Worm (Caenorhabditis elegans): ENCODE measurements around the gene rif-1.1.

The rif-1.1 gene

ce11 chrIV:17435228-17435627 lies 25.8 kb downstream of the rif-1.1 start:
- no peak for TF ChIP-seq nhr-25 (tag; optimal IDR thresholded peaks at IDR 0.05)
- no peak for TF ChIP-seq lsy-12 (tag; optimal IDR thresholded peaks at IDR 0.05)
- TF ChIP-seq hmg-11 (tag; optimal IDR thresholded peaks at IDR 0.05) = no peak
- no peak for TF ChIP-seq ZK546.5 (tag; optimal IDR thresholded peaks at IDR 0.05)
- TF ChIP-seq fkh-2 (tag; optimal IDR thresholded peaks at IDR 0.05) = no peak
- TF ChIP-seq lin-39 (tag; optimal IDR thresholded peaks at IDR 0.05) = no peak
- TF ChIP-seq nfya-1 (tag; optimal IDR thresholded peaks at IDR 0.05; ENCODE audit: insufficient read depth) = no peak
- no peak for TF ChIP-seq nhr-67 (tag; optimal IDR thresholded peaks at IDR 0.05)
- no peak for TF ChIP-seq tbx-2 (tag; optimal IDR thresholded peaks at IDR 0.05)

ce11 chrIV:17432223-17432826 lies 28.7 kb downstream of the rif-1.1 start:
- TF ChIP-seq nhr-76 (tag; optimal IDR thresholded peaks at IDR 0.05) (no peak), egl-5 (tag; optimal IDR thresholded peaks at IDR 0.05) (no peak), nhr-25 (tag; optimal IDR thresholded peaks at IDR 0.05) (no peak), nhr-237 (tag; optimal IDR thresholded peaks at IDR 0.05) (no peak), zag-1 (tag; optimal IDR thresholded peaks at IDR 0.05) (no peak), tbx-2 (tag; optimal IDR thresholded peaks at IDR 0.05) (no peak), fos-1 (tag; optimal IDR thresholded peaks at IDR 0.05) (no peak), unc-62 (GFP tag; optimal IDR thresholded peaks at IDR 0.05) (no peak), nhr-12 (tag; optimal IDR thresholded peaks at IDR 0.05) (no peak), skn-1 (tag; optimal IDR thresholded peaks at IDR 0.05) (no peak), fkh-10 (GFP tag; optimal IDR thresholded peaks at IDR 0.05) (no peak), ceh-16 (tag; optimal IDR thresholded peaks at IDR 0.05) (no peak), elt-2 (tag; optimal IDR thresholded peaks at IDR 0.05) (peak; percentile 55), nhr-43 (tag; optimal IDR thresholded peaks at IDR 0.05; ENCODE audit: poor library complexity, severe bottlenecking) (no peak), pha-4 (tag; optimal IDR thresholded peaks at IDR 0.05) (peak; percentile 5), nhr-77 (tag; optimal IDR thresholded peaks at IDR 0.05) (no peak), nfya-1 (tag; optimal IDR thresholded peaks at IDR 0.05; ENCODE audit: insufficient read depth) (no peak), fkh-2 (tag; optimal IDR thresholded peaks at IDR 0.05) (no peak), ztf-4 (tag; optimal IDR thresholded peaks at IDR 0.05) (no peak), lin-15B (tag; optimal IDR thresholded peaks at IDR 0.05) (no peak), eor-1 (tag; optimal IDR thresholded peaks at IDR 0.05) (no peak), pqm-1 (tag; optimal IDR thresholded peaks at IDR 0.05) (peak; percentile 41)

- TF ChIP-seq unc-62 (GFP tag; optimal IDR thresholded peaks at IDR 0.05) (no peak), mml-1 (tag; optimal IDR thresholded peaks at IDR 0.05) (no peak), eor-1 (tag; optimal IDR thresholded peaks at IDR 0.05) (no peak), ceh-82 (tag; optimal IDR thresholded peaks at IDR 0.05) (no peak), jun-1 (tag; optimal IDR thresholded peaks at IDR 0.05) (no peak), pha-4 (tag; optimal IDR thresholded peaks at IDR 0.05) (no peak), ceh-9 (tag; optimal IDR thresholded peaks at IDR 0.05) (no peak), nhr-28 (tag; optimal IDR thresholded peaks at IDR 0.05) (no peak), ztf-4 (tag; optimal IDR thresholded peaks at IDR 0.05) (no peak), pqm-1 (tag; optimal IDR thresholded peaks at IDR 0.05) (no peak), nhr-77 (tag; optimal IDR thresholded peaks at IDR 0.05) (no peak), fos-1 (tag; optimal IDR thresholded peaks at IDR 0.05) (no peak), snpc-4 (tag; optimal IDR thresholded peaks at IDR 0.05) (no peak), hmg-11 (tag; optimal IDR thresholded peaks at IDR 0.05) (no peak), elt-1 (tag; optimal IDR thresholded peaks at IDR 0.05) (no peak), nhr-23 (tag; optimal IDR thresholded peaks at IDR 0.05) (no peak), nhr-237 (tag; optimal IDR thresholded peaks at IDR 0.05) (no peak)
These were observed 29.8 kb downstream of the rif-1.1 start, which contains the start of gene lact-6 for ce11 chrIV:17431287-17431686. Gene lact-6 (minus strand): TSS chrIV:17431387.

- TF ChIP-seq pqm-1 (tag; optimal IDR thresholded peaks at IDR 0.05) (no peak), ztf-11 (tag; optimal IDR thresholded peaks at IDR 0.05) (no peak)
These were observed 33.6 kb downstream of the rif-1.1 start, which contains the start of gene C06A12.3 for ce11 chrIV:17427423-17427822. Gene C06A12.3 (plus strand): TSS chrIV:17427723.
